Fruit fly (Drosophila melanogaster) whole organism, embryonic: ENCODE measurements around the gene Cand1.

Experiments used
- Awh ChIP-seq: fragments of 200-800 bp; sonication (Bioruptor generic); IDR thresholded peaks from 2 replicates; pipeline ENCODE4, ENCODE4 v1.3.6; 2022; ENCODE audit warnings: missing biosample characterization, missing genetic modification characterization
- CG10959 ChIP-seq: fragments of 200-800 bp; sonication (Bioruptor generic); IDR thresholded peaks from 2 replicates; pipeline ENCODE4 v1.3.6; 2022; ENCODE audit warnings: missing biosample characterization, missing genetic modification characterization
- CG11247 ChIP-seq: fragments of 200-800 bp; sonication (Bioruptor generic); IDR thresholded peaks from 2 replicates; pipeline ENCODE4 v1.3.6; 2022; ENCODE audit warnings: missing biosample characterization, missing genetic modification characterization
- CG12769 ChIP-seq: fragments of 200-800 bp; sonication (Bioruptor generic); optimal IDR thresholded peaks from 2 replicates; lab custom pipeline; 2019; ENCODE audit warnings: missing biosample characterization, mild to moderate bottlenecking, missing genetic modification characterization, moderate library complexity
- CG14014 ChIP-seq: fragments of 200-800 bp; sonication (Bioruptor generic); IDR thresholded peaks from 2 replicates; pipeline ENCODE4 v1.3.6; 2022; ENCODE audit warnings: missing biosample characterization, missing genetic modification characterization
- CG1603 ChIP-seq: fragments of 200-800 bp; sonication (Bioruptor generic); optimal IDR thresholded peaks from 2 replicates; lab custom pipeline; 2019; ENCODE audit warnings: missing biosample characterization, mild to moderate bottlenecking, missing genetic modification characterization, moderate library complexity
- CG18764 ChIP-seq: fragments of 200-800 bp; sonication (Bioruptor generic); optimal IDR thresholded peaks from 3 replicates; lab custom pipeline; 2016; ENCODE audit warnings: missing biosample characterization, missing genetic modification characterization
- CG2116 ChIP-seq: fragments of 200-800 bp; sonication (Bioruptor generic); optimal IDR thresholded peaks from 3 replicates; lab custom pipeline; 2018; ENCODE audit warnings: missing biosample characterization, mild to moderate bottlenecking, missing genetic modification characterization
- CG2129 ChIP-seq: fragments of 200-800 bp; sonication (Bioruptor generic); IDR thresholded peaks from 2 replicates; pipeline ENCODE4 v1.3.6; 2022; ENCODE audit warnings: missing biosample characterization, missing genetic modification characterization; ENCODE audit not compliant: partially characterized antibody
- CG30020 ChIP-seq: fragments of 200-800 bp; optimal IDR thresholded peaks from 2 replicates; lab custom pipeline; 2019; ENCODE audit warnings: missing biosample characterization, mild to moderate bottlenecking, missing genetic modification characterization, moderate library complexity
- CG3163 ChIP-seq: fragments of 200-800 bp; sonication (Bioruptor generic); optimal IDR thresholded peaks from 3 replicates; lab custom pipeline; 2016; ENCODE audit warnings: missing biosample characterization, missing genetic modification characterization
- CG32767 ChIP-seq: fragments of 200-800 bp; sonication (Bioruptor generic); IDR thresholded peaks from 2 replicates; pipeline ENCODE4 v1.3.6; 2022; ENCODE audit warnings: missing biosample characterization, missing genetic modification characterization
- CG34422 ChIP-seq: fragments of 200-800 bp; sonication (Bioruptor generic); IDR thresholded peaks from 3 replicates; pipeline ENCODE4 v1.3.6; 2022; ENCODE audit warnings: missing biosample characterization, missing genetic modification characterization
- CG42726 ChIP-seq: fragments of 200-800 bp; sonication (Bioruptor generic); IDR thresholded peaks from 2 replicates; pipeline ENCODE4 v1.3.6; 2022; ENCODE audit warnings: missing biosample characterization, missing genetic modification characterization; ENCODE audit not compliant: partially characterized antibody
- CG4404 ChIP-seq: fragments of 200-800 bp; sonication (Bioruptor generic); IDR thresholded peaks from 2 replicates; pipeline ENCODE4 v1.3.6; 2022; ENCODE audit warnings: missing biosample characterization, missing genetic modification characterization
- CG6791 ChIP-seq: fragments of 200-800 bp; sonication (Bioruptor generic); IDR thresholded peaks from 3 replicates; pipeline ENCODE4 v1.3.6; 2022; ENCODE audit warnings: missing biosample characterization, missing genetic modification characterization; ENCODE audit not compliant: partially characterized antibody
- CG8290 ChIP-seq, 3 experiments: fragments of 200-800 bp; sonication (Bioruptor generic); optimal IDR thresholded peaks; 2 replicates each; lab custom pipeline; 2016 to 2019; ENCODE audit warnings: missing biosample characterization in 3 of 3, missing genetic modification characterization in 3 of 3, mild to moderate bottlenecking in 2 of 3, moderate library complexity in 1 of 3
- Deaf1 ChIP-seq: fragments of 200-800 bp; optimal IDR thresholded peaks from 3 replicates; lab custom pipeline; 2019; ENCODE audit warnings: missing biosample characterization, mild to moderate bottlenecking, missing genetic modification characterization, moderate library complexity
- E2f1 ChIP-seq: fragments of 200-800 bp; sonication (Bioruptor generic); IDR thresholded peaks from 2 replicates; pipeline ENCODE4 v1.3.6; 2022; ENCODE audit warnings: missing biosample characterization, missing genetic modification characterization
- Hr51 ChIP-seq, 2 experiments: fragments of 200-800 bp; sonication (Bioruptor generic); optimal IDR thresholded peaks; 2 replicates in 1 of 2; 3 replicates in 1 of 2; lab custom pipeline; 2016 to 2018; ENCODE audit warnings: missing biosample characterization in 2 of 2, missing genetic modification characterization in 2 of 2, mild to moderate bottlenecking in 1 of 2, moderate library complexity in 1 of 2
- MBD-R2 ChIP-seq: fragments of 200-800 bp; sonication (Bioruptor generic); IDR thresholded peaks from 2 replicates; pipeline ENCODE4 v1.3.6; 2022; ENCODE audit warnings: missing biosample characterization, missing genetic modification characterization
- Mes4 ChIP-seq: fragments of 200-800 bp; sonication (Bioruptor generic); optimal IDR thresholded peaks from 2 replicates; lab custom pipeline; 2016; ENCODE audit warnings: missing biosample characterization, missing genetic modification characterization
- Nf-YA ChIP-seq: fragments of 200-800 bp; sonication (Bioruptor generic); IDR thresholded peaks from 2 replicates; pipeline ENCODE4 v1.3.6; 2022; ENCODE audit warnings: missing biosample characterization, missing genetic modification characterization
- Scr ChIP-seq: fragments of 200-800 bp; sonication (Bioruptor generic); IDR thresholded peaks from 2 replicates; pipeline ENCODE4 v1.3.6; 2022; ENCODE audit warnings: missing biosample characterization, missing genetic modification characterization; ENCODE audit not compliant: partially characterized antibody
- TFAM ChIP-seq: fragments of 200-800 bp; sonication (Bioruptor generic); optimal IDR thresholded peaks from 2 replicates; lab custom pipeline; 2017; ENCODE audit warnings: missing biosample characterization, missing genetic modification characterization, inconsistent platforms
- Usf ChIP-seq: fragments of 200-800 bp; sonication (Bioruptor generic); optimal IDR thresholded peaks from 2 replicates; lab custom pipeline; 2017; ENCODE audit warnings: missing genotype, missing biosample characterization, missing genetic modification characterization
- ase ChIP-seq: fragments of 200-800 bp; sonication (Bioruptor generic); IDR thresholded peaks from 3 replicates; pipeline ENCODE4 v1.3.6; 2022; ENCODE audit warnings: missing biosample characterization, missing genetic modification characterization
- dpn ChIP-seq, 2 experiments: fragments of 200-800 bp; sonication (Bioruptor generic); optimal IDR thresholded peaks; 3 replicates each; lab custom pipeline; 2016; ENCODE audit warnings: missing biosample characterization in 2 of 2, missing genetic modification characterization in 2 of 2
- exex ChIP-seq: fragments of 200-800 bp; sonication (Bioruptor generic); optimal IDR thresholded peaks from 4 replicates; lab custom pipeline; 2018; ENCODE audit warnings: missing biosample characterization, mild to moderate bottlenecking, missing genetic modification characterization, moderate library complexity
- gce ChIP-seq: fragments of 200-800 bp; sonication (Bioruptor generic); IDR thresholded peaks from 3 replicates; pipeline ENCODE4 v1.3.6; 2022; ENCODE audit warnings: missing biosample characterization, missing genetic modification characterization
- grn ChIP-seq: fragments of 200-800 bp; sonication (Bioruptor generic); optimal IDR thresholded peaks from 3 replicates; lab custom pipeline; 2017; ENCODE audit warnings: missing biosample characterization, missing genetic modification characterization
- gro ChIP-seq: fragments of 200-800 bp; sonication (Bioruptor generic); optimal IDR thresholded peaks from 2 replicates; lab custom pipeline; 2016; ENCODE audit warnings: missing biosample characterization, missing genetic modification characterization
- gsb-n ChIP-seq: fragments of 200-800 bp; sonication (Bioruptor generic); optimal IDR thresholded peaks from 3 replicates; lab custom pipeline; 2018; ENCODE audit warnings: missing biosample characterization, mild to moderate bottlenecking, missing genetic modification characterization
- h ChIP-seq: fragments of >200 bp; optimal IDR thresholded peaks from 2 replicates; lab custom pipeline; 2017
- ham ChIP-seq: fragments of 200-800 bp; sonication (Bioruptor generic); IDR thresholded peaks from 2 replicates; pipeline ENCODE4 v1.3.6; 2022; ENCODE audit warnings: missing biosample characterization, missing genetic modification characterization
- hth ChIP-seq: fragments of >200 bp; optimal IDR thresholded peaks from 2 replicates; lab custom pipeline; 2017; ENCODE audit warnings: inconsistent platforms
- knrl ChIP-seq: fragments of 200-800 bp; sonication (Bioruptor generic); IDR thresholded peaks from 3 replicates; pipeline ENCODE4 v1.3.6; 2022; ENCODE audit warnings: missing biosample characterization, missing genetic modification characterization; ENCODE audit not compliant: partially characterized antibody
- maf-S ChIP-seq: fragments of 200-800 bp; sonication (Bioruptor generic); optimal IDR thresholded peaks from 2 replicates; lab custom pipeline; 2016; ENCODE audit warnings: missing biosample characterization, missing genetic modification characterization
- nom ChIP-seq: fragments of 200-800 bp; sonication (Bioruptor generic); optimal IDR thresholded peaks from 2 replicates; lab custom pipeline; 2017; ENCODE audit warnings: missing biosample characterization, missing genetic modification characterization, mild to moderate bottlenecking, moderate library complexity, missing genetic modification reagents
- odd ChIP-seq: fragments of 200-800 bp; sonication (Bioruptor generic); optimal IDR thresholded peaks from 2 replicates; lab custom pipeline; 2017; ENCODE audit warnings: missing biosample characterization, mild to moderate bottlenecking, missing genetic modification characterization
- onecut ChIP-seq: fragments of 200-800 bp; sonication (Bioruptor generic); IDR thresholded peaks from 2 replicates; pipeline ENCODE4 v1.3.6; 2022; ENCODE audit warnings: missing biosample characterization, missing genetic modification characterization
- pan ChIP-seq, 4 experiments: fragments of >200 bp in 3 of 4; fragments of 200-800 bp in 1 of 4; sonication (Bioruptor generic) in 1 of 4; optimal IDR thresholded peaks in 3 of 4; IDR thresholded peaks in 1 of 4; 2 replicates each; pipeline versions ENCODE4 v1.3.6 to Lab custom; 2017 to 2022; ENCODE audit warnings: missing biosample characterization in 2 of 4, missing genetic modification characterization in 2 of 4, mixed read lengths in 1 of 4
- ro ChIP-seq: fragments of 200-800 bp; sonication (Bioruptor generic); IDR thresholded peaks from 2 replicates; pipeline ENCODE4 v1.3.6; 2022; ENCODE audit warnings: missing biosample characterization, missing genetic modification characterization
- row ChIP-seq: fragments of 200-800 bp; sonication (Bioruptor generic); IDR thresholded peaks from 3 replicates; pipeline ENCODE4 v1.3.6; 2022; ENCODE audit warnings: missing biosample characterization, missing genetic modification characterization
- ssp ChIP-seq: fragments of 200-800 bp; sonication (Bioruptor generic); IDR thresholded peaks from 2 replicates; pipeline ENCODE4 v1.3.6; 2022; ENCODE audit warnings: missing biosample characterization, missing genetic modification characterization
- sug ChIP-seq: fragments of 200-800 bp; optimal IDR thresholded peaks from 2 replicates; lab custom pipeline; 2019; ENCODE audit warnings: missing biosample characterization, mild to moderate bottlenecking, missing genetic modification characterization, moderate library complexity
- tin ChIP-seq: fragments of 200-800 bp; sonication (Bioruptor generic); optimal IDR thresholded peaks from 3 replicates; lab custom pipeline; 2016; ENCODE audit warnings: missing biosample characterization, missing genetic modification characterization
- tio ChIP-seq: fragments of 200-800 bp; sonication (Bioruptor generic); optimal IDR thresholded peaks from 2 replicates; lab custom pipeline; 2017; ENCODE audit warnings: missing biosample characterization, missing genetic modification characterization, inconsistent platforms
- tx ChIP-seq: fragments of 200-800 bp; sonication (Bioruptor generic); optimal IDR thresholded peaks from 2 replicates; lab custom pipeline; 2016; ENCODE audit warnings: missing biosample characterization, missing genetic modification characterization
- wor ChIP-seq: fragments of 200-800 bp; sonication (Bioruptor generic); IDR thresholded peaks from 2 replicates; pipeline ENCODE4 v1.3.6; 2022; ENCODE audit warnings: missing biosample characterization, missing genetic modification characterization
- z ChIP-seq: fragments of 200-800 bp; sonication (Bioruptor generic); IDR thresholded peaks from 3 replicates; pipeline ENCODE4 v1.3.6; 2022; ENCODE audit warnings: missing biosample characterization, missing genetic modification characterization

The Cand1 gene

DNA sequence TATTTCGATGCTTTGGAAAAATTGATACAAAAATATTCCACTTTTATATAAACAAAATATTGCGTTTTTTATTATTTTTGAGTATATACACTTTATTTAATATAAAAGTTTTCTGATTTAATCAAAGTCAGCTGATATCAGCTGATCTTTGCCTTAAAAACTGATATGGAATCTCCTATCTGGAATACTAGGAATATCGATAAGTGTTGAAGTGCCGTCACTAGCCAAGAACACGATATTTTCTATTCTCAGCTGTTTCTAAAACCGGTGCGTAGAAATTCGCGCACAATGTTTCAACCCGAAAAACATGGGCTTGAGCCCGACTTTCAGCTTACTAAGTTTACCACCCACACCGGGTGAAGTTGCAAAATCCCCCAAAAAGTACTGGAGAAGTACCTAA lies 20.0 kb downstream of the Cand1 start, which contains the start of gene Sps2 (continued):
- peak; percentile 75; the same call in 2 of the 3 replicates for TF ChIP-seq knrl (GFP tag; lab: Robert Waterston, UW)
- TF ChIP-seq Hr51 (GFP tag; optimal IDR thresholded peaks at IDR 0.05; lab: Kevin White, UChicago): no peak
- TF ChIP-seq CG11247 (GFP tag; lab: Robert Waterston, UW): no peak
- TF ChIP-seq maf-S (GFP tag; lab: Kevin White, UChicago): no peak
- TF ChIP-seq Mes4 (GFP tag; lab: Kevin White, UChicago): no peak
- no peak for TF ChIP-seq CG18764
- peak; percentile 35 for TF ChIP-seq sug
- no peak for TF ChIP-seq gce (GFP tag; lab: Robert Waterston, UW)
- peak; percentile 83 for TF ChIP-seq CG6791 (GFP tag; lab: Robert Waterston, UW)
- no peak for TF ChIP-seq tio (GFP tag; lab: Kevin White, UChicago)
- TF ChIP-seq CG10959: no peak
- TF ChIP-seq CG8290 (GFP tag; optimal IDR thresholded peaks at IDR 0.05; lab: Kevin White, UChicago): peak; percentile 48
- TF ChIP-seq CG8290 (tag; optimal IDR thresholded peaks at IDR 0.05; lab: Kevin White, UChicago): peak in 1 of 2 experiments; percentile 53
- no peak for TF ChIP-seq Usf (GFP tag; lab: Kevin White, UChicago)
- no peak for TF ChIP-seq Deaf1 (tag; lab: Kevin White, UChicago)
- TF ChIP-seq dpn (GFP tag; optimal IDR thresholded peaks at IDR 0.05; lab: Kevin White, UChicago): peak in 1 of 2 experiments; percentile 6
- TF ChIP-seq CG4404 (GFP tag; lab: Robert Waterston, UW): no peak
- peak; percentile 94 for TF ChIP-seq grn (GFP tag; lab: Kevin White, UChicago)
- no peak for TF ChIP-seq ham (GFP tag; lab: Robert Waterston, UW)
- TF ChIP-seq MBD-R2: peak; percentile 89
- no peak for TF ChIP-seq Nf-YA (GFP tag; lab: Robert Waterston, UW)
- TF ChIP-seq ase (GFP tag; lab: Robert Waterston, UW): no peak
- no peak for TF ChIP-seq tin (GFP tag; lab: Kevin White, UChicago)
- no peak for TF ChIP-seq ro (GFP tag; lab: Robert Waterston, UW)
- no peak for TF ChIP-seq odd (GFP tag; lab: Kevin White, UChicago)
- no peak for TF ChIP-seq CG12769 (tag; lab: Kevin White, UChicago)
- no peak for TF ChIP-seq h (lab: Kevin White, UChicago)
- peak; percentile 17; the same call in 1 of the 2 replicates for TF ChIP-seq ssp
- TF ChIP-seq Scr (GFP tag; lab: Robert Waterston, UW): peak; percentile 82
- peak; percentile 70 for TF ChIP-seq CG2129 (GFP tag; lab: Robert Waterston, UW)
- no peak for TF ChIP-seq exex (tag; lab: Kevin White, UChicago)
- peak; percentile 77 for TF ChIP-seq row (GFP tag; lab: Robert Waterston, UW)
- peak; percentile 48; the same call in 1 of the 3 replicates for TF ChIP-seq CG34422 (GFP tag; lab: Robert Waterston, UW)
- TF ChIP-seq wor: no peak
- no peak for TF ChIP-seq CG14014
- TF ChIP-seq pan (optimal IDR thresholded peaks at IDR 0.05; lab: Kevin White, UChicago): no peak
- no peak for TF ChIP-seq pan (GFP tag; optimal IDR thresholded peaks at IDR 0.05 in 1 of 2, IDR thresholded peaks at IDR 0.05 in 1 of 2)
- no peak for TF ChIP-seq nom
- no peak for TF ChIP-seq Awh (GFP tag; lab: Robert Waterston, UW)
- TF ChIP-seq gsb-n (tag; lab: Kevin White, UChicago): no peak
- peak; percentile 20; the same call in 1 of the 2 replicates for TF ChIP-seq CG42726 (GFP tag; lab: Robert Waterston, UW)
- TF ChIP-seq TFAM (GFP tag; lab: Kevin White, UChicago): no peak
- no peak for TF ChIP-seq hth (lab: Kevin White, UChicago)
- TF ChIP-seq CG32767 (GFP tag; lab: Robert Waterston, UW): no peak
- no peak for TF ChIP-seq z (GFP tag; lab: Robert Waterston, UW)
- TF ChIP-seq CG1603 (tag; lab: Kevin White, UChicago): peak; percentile 35
- no peak for TF ChIP-seq CG3163 (GFP tag; lab: Kevin White, UChicago)
- TF ChIP-seq onecut (GFP tag; lab: Robert Waterston, UW): no peak
- TF ChIP-seq tx (GFP tag; lab: Kevin White, UChicago): no peak
- no peak for TF ChIP-seq gro (GFP tag; lab: Kevin White, UChicago)
- TF ChIP-seq CG30020 (tag; lab: Kevin White, UChicago): peak; percentile 85
- peak; percentile 24 for TF ChIP-seq CG2116
- TF ChIP-seq E2f1 (GFP tag; lab: Robert Waterston, UW): no peak
